Worm (Caenorhabditis elegans): ENCODE measurements around the gene Y53F4B.10.

ce11 chrII:15010366-15011235, 7.3 kb upstream of the Y53F4B.10 start, which contains the start of the genes Y53F4B.9 and Y53F4B.11:
- no peak for TF ChIP-seq nhr-11 (tag; optimal IDR thresholded peaks at IDR 0.05)
- TF ChIP-seq ceh-2 (tag; optimal IDR thresholded peaks at IDR 0.05) = no peak
- TF ChIP-seq pqm-1 (tag; optimal IDR thresholded peaks at IDR 0.05) = no peak
- TF ChIP-seq nfya-1 (tag; optimal IDR thresholded peaks at IDR 0.05) = peak; percentile 71
- TF ChIP-seq sox-2 (GFP tag; IDR thresholded peaks at IDR 0.05) = no peak
